Fruit fly (Drosophila melanogaster) whole organism, prepupa: ENCODE data around the gene cher.

ENCODE experiments used
- CG10631 ChIP-seq: fragments of 200-800 bp; sonication (Bioruptor generic); optimal IDR thresholded peaks from 2 replicates; lab custom pipeline; 2016; ENCODE audit warnings: missing biosample characterization, missing genetic modification characterization
- CG10669 ChIP-seq: fragments of 200-800 bp; sonication (Bioruptor generic); optimal IDR thresholded peaks from 3 replicates; lab custom pipeline; 2018; ENCODE audit warnings: missing biosample characterization, mild to moderate bottlenecking, missing genetic modification characterization, moderate library complexity
- CG11294 ChIP-seq: fragments of 200-800 bp; sonication (Bioruptor generic); IDR thresholded peaks from 2 replicates; pipeline ENCODE4 v1.3.6; 2022; ENCODE audit warnings: missing biosample characterization, missing genetic modification characterization
- CG11902 ChIP-seq: fragments of 200-800 bp; sonication (Bioruptor generic); optimal IDR thresholded peaks from 3 replicates; lab custom pipeline; 2016; ENCODE audit warnings: missing biosample characterization, missing genetic modification characterization
- CG16779 ChIP-seq: fragments of 200-800 bp; sonication (Bioruptor generic); optimal IDR thresholded peaks from 3 replicates; lab custom pipeline; 2017; ENCODE audit warnings: missing biosample characterization, mild to moderate bottlenecking, missing genetic modification characterization
- CG3032 ChIP-seq: fragments of 200-800 bp; optimal IDR thresholded peaks from 2 replicates; lab custom pipeline; 2019; ENCODE audit warnings: missing biosample characterization, mild to moderate bottlenecking, missing genetic modification characterization, moderate library complexity
- CG31627 ChIP-seq: fragments of 200-800 bp; sonication (Bioruptor generic); optimal IDR thresholded peaks from 3 replicates; lab custom pipeline; 2016; ENCODE audit warnings: missing biosample characterization, missing genetic modification characterization
- CG32006 ChIP-seq: fragments of 200-800 bp; sonication (Bioruptor generic); optimal IDR thresholded peaks from 3 replicates; lab custom pipeline; 2017; ENCODE audit warnings: missing biosample characterization, mild to moderate bottlenecking, missing genetic modification characterization
- CG34406 ChIP-seq: fragments of 200-800 bp; sonication (Bioruptor generic); optimal IDR thresholded peaks from 3 replicates; lab custom pipeline; 2016; ENCODE audit warnings: missing biosample characterization, missing genetic modification characterization
- CG4318 ChIP-seq: fragments of 200-800 bp; sonication (Bioruptor generic); optimal IDR thresholded peaks from 3 replicates; lab custom pipeline; 2017; ENCODE audit warnings: missing biosample characterization, mild to moderate bottlenecking, missing genetic modification characterization
- CG6808 ChIP-seq: fragments of 200-800 bp; sonication (Bioruptor generic); optimal IDR thresholded peaks from 3 replicates; lab custom pipeline; 2017; ENCODE audit warnings: missing biosample characterization, missing genetic modification characterization, mild to moderate bottlenecking, moderate library complexity, missing genetic modification reagents
- CG8119 ChIP-seq: fragments of 200-800 bp; sonication (Bioruptor generic); IDR thresholded peaks from 3 replicates; pipeline ENCODE4 v1.3.6; 2022; ENCODE audit warnings: missing biosample characterization, missing genetic modification characterization
- CG8319 ChIP-seq: fragments of 200-800 bp; sonication (Bioruptor generic); optimal IDR thresholded peaks from 3 replicates; lab custom pipeline; 2016; ENCODE audit warnings: missing biosample characterization, missing genetic modification characterization
- Eip78C ChIP-seq: fragments of 200-800 bp; sonication (Bioruptor generic); peaks from one replicate; lab custom pipeline; 2016; ENCODE audit warnings: missing biosample characterization, missing genetic modification characterization
- Eip93F ChIP-seq: fragments of 200-800 bp; sonication (Bioruptor generic); optimal IDR thresholded peaks from 2 replicates; lab custom pipeline; 2016; ENCODE audit warnings: missing biosample characterization, mild to moderate bottlenecking, missing genetic modification characterization
- Gug ChIP-seq: fragments of 200-800 bp; sonication (Bioruptor generic); IDR thresholded peaks from 2 replicates; pipeline ENCODE4 v1.3.6; 2022; ENCODE audit warnings: missing biosample characterization, missing genetic modification characterization
- Hr39 ChIP-seq: fragments of 200-800 bp; sonication (Bioruptor generic); optimal IDR thresholded peaks from 2 replicates; lab custom pipeline; 2016; ENCODE audit warnings: missing biosample characterization, missing genetic modification characterization
- Met ChIP-seq: fragments of 200-800 bp; sonication (Bioruptor generic); optimal IDR thresholded peaks from 3 replicates; lab custom pipeline; 2016; ENCODE audit warnings: missing biosample characterization, missing genetic modification characterization
- OdsH ChIP-seq: fragments of 200-800 bp; sonication (Bioruptor generic); optimal IDR thresholded peaks from 3 replicates; lab custom pipeline; 2016; ENCODE audit warnings: missing biosample characterization, missing genetic modification characterization
- Smox ChIP-seq: fragments of 200-800 bp; sonication (Bioruptor generic); optimal IDR thresholded peaks from 3 replicates; lab custom pipeline; 2016; ENCODE audit warnings: missing biosample characterization, missing genetic modification characterization
- Sox102F ChIP-seq: fragments of 200-800 bp; sonication (Bioruptor generic); optimal IDR thresholded peaks from 2 replicates; lab custom pipeline; 2016; ENCODE audit warnings: missing biosample characterization, mild to moderate bottlenecking, missing genetic modification characterization
- achi ChIP-seq: fragments of 200-800 bp; sonication (Bioruptor generic); optimal IDR thresholded peaks from 3 replicates; lab custom pipeline; 2016; ENCODE audit warnings: missing biosample characterization, missing genetic modification characterization
- acj6 ChIP-seq: fragments of 200-800 bp; sonication (Bioruptor generic); optimal IDR thresholded peaks from 3 replicates; lab custom pipeline; 2016; ENCODE audit warnings: missing biosample characterization, missing genetic modification characterization
- dac ChIP-seq: fragments of 200-800 bp; sonication (Bioruptor generic); optimal IDR thresholded peaks from 2 replicates; lab custom pipeline; 2017; ENCODE audit warnings: missing biosample characterization, mild to moderate bottlenecking, missing genetic modification characterization
- dsx ChIP-seq: fragments of 200-800 bp; optimal IDR thresholded peaks from 3 replicates; lab custom pipeline; 2019; ENCODE audit warnings: missing biosample characterization, mild to moderate bottlenecking, missing genetic modification characterization, moderate library complexity; ENCODE audit not compliant: poor library complexity, severe bottlenecking
- eg ChIP-seq: fragments of 200-800 bp; sonication (Bioruptor generic); IDR thresholded peaks from 3 replicates; pipeline ENCODE4 v1.3.6; 2022; ENCODE audit warnings: missing biosample characterization, missing genetic modification characterization
- esn ChIP-seq: fragments of 200-800 bp; sonication (Bioruptor generic); optimal IDR thresholded peaks from 2 replicates; lab custom pipeline; 2016; ENCODE audit warnings: missing biosample characterization, mild to moderate bottlenecking, missing genetic modification characterization, moderate library complexity
- fd59A ChIP-seq: fragments of 200-800 bp; sonication (Bioruptor generic); optimal IDR thresholded peaks from 2 replicates; lab custom pipeline; 2017; ENCODE audit warnings: missing biosample characterization, mild to moderate bottlenecking, missing genetic modification characterization, missing genetic modification reagents
- fkh ChIP-seq: fragments of 200-800 bp; sonication (Bioruptor generic); optimal IDR thresholded peaks from 3 replicates; lab custom pipeline; 2017; ENCODE audit warnings: missing biosample characterization, mild to moderate bottlenecking, missing genetic modification characterization, moderate library complexity
- lz ChIP-seq: fragments of 200-800 bp; sonication (Bioruptor generic); optimal IDR thresholded peaks from 3 replicates; lab custom pipeline; 2016; ENCODE audit warnings: missing biosample characterization, missing genetic modification characterization
- pdm3 ChIP-seq: fragments of 200-800 bp; sonication (Bioruptor generic); optimal IDR thresholded peaks from 3 replicates; lab custom pipeline; 2016; ENCODE audit warnings: missing biosample characterization, missing genetic modification characterization
- ss ChIP-seq, 2 experiments: fragments of 200-800 bp; sonication (Bioruptor generic); optimal IDR thresholded peaks; 2 replicates in 1 of 2; 3 replicates in 1 of 2; lab custom pipeline; 2017 to 2018; ENCODE audit warnings: mild to moderate bottlenecking in 2 of 2, missing biosample characterization in 2 of 2, missing genetic modification characterization in 2 of 2, moderate library complexity in 1 of 2
- svp ChIP-seq: fragments of 200-800 bp; sonication (Bioruptor generic); peaks from one replicate; lab custom pipeline; 2016; ENCODE audit warnings: missing biosample characterization, missing genetic modification characterization
- vri ChIP-seq: fragments of 200-800 bp; sonication (Bioruptor generic); optimal IDR thresholded peaks from 3 replicates; lab custom pipeline; 2016; ENCODE audit warnings: missing biosample characterization, mild to moderate bottlenecking, missing genetic modification characterization

The cher gene

DNA sequence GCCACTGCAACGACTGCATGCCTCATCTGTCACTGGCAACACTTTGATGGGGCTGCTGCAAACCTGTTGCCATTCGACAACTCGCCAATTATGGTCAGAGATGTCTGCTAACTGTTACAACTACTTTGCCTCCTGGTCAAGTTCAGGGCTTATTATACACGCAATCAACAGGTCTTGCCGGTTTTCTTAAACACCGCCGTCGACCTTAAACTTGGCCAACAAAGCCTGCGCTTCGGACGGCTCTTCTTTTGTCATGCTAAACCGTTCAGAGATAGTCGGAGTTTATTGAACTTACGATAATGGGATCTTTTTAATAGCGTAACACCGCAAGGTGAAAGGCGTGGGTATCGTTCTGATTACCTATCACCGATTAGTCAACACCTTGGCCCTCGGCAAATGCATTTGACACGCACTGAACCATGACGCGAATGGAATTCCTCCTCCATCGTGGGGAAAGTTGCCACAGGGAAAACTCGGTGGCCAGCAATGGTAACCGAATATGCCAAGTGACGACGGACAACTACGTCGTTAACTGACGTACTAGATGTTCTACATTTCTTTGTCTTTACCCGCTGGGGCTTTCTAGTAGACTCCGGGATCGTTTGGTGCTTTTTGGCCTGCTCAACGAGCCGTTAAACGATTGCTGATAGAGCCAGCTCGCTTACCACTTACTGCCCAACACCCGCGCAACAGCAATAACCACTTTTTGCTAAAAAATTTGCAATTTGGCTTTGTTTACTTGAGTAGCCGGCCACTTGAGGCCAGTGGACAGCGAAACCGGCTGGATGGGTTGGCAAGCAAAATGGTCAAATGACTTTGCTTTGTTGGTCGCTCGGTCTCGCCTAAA lies 14.1 kb downstream of the cher start:
- TF ChIP-seq eg (GFP tag; lab: Robert Waterston, UW) (peak; percentile 12; the same call in 1 of the 3 replicates), dac (GFP tag; lab: Kevin White, UChicago) (no peak), CG31627 (GFP tag; lab: Kevin White, UChicago) (no peak), dsx (GFP tag; lab: Kevin White, UChicago) (peak; percentile 27), CG8119 (GFP tag; lab: Robert Waterston, UW) (no peak), vri (peak; percentile 85), ss (GFP tag; optimal IDR thresholded peaks at IDR 0.05; lab: Kevin White, UChicago) (peak in 1 of 2 experiments; percentile 41)

DNA sequence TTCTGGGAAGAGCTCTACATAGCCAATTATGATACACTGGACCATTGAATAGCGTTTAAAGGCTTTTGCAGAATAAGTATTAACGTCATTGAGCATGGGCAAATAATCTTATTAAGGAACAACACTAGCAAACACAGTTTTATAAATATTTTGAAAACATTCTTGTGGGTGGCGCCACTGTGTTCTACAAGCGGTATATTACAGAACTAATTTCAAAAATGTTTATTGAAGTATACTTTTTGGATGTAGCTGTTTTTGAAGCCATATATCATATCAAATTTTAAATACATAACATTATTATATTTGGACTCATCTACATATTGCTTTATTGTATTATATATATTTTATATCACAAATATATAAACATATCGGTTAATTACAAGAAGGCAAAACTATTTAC lies 16.3 kb downstream of the cher start:
- TF ChIP-seq lz (GFP tag; lab: Kevin White, UChicago): no peak
- no peak for TF ChIP-seq Eip78C (GFP tag; lab: Kevin White, UChicago)
- no peak for TF ChIP-seq CG34406 (GFP tag; lab: Kevin White, UChicago)
- TF ChIP-seq OdsH (GFP tag; lab: Kevin White, UChicago): no peak
- TF ChIP-seq Eip93F (GFP tag; lab: Kevin White, UChicago): no peak
- no peak for TF ChIP-seq acj6 (GFP tag; lab: Kevin White, UChicago)
- TF ChIP-seq, all 60 proteins: peak for 0

DNA sequence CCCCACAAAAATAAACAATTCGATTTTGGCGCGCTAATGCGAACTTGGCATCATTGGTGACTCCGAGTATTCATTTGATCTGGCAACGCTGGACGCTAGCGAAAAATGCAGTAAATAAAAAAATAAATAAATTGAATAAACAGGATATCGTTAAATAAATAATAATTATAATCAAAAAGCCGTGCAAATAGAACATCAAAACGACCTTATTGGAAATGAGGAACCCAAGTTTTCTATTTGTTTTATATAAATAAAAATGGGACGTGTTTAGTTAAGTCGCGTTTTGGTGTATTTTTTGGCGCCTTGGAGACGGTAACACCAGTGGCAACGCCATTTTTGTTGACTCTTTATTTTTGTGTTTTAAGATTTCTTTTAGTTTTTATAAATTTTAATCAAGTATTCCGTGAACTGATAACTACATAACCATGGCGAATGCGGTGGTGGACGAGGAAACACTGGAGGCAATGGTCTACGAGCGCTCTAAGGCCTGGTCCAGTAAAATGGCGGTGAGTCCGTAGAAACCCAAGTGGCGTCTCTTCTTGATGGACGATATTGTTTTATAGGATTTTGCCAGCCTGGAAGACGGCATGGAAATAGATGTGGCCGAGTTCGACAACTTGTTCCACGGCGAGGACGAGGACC lies 37.1 kb downstream of the cher start, which contains the start of gene cal1:
cal1 (plus strand) TSS at position 304 of the 642 bp plus-strand sequence.
- TF ChIP-seq Gug: no peak
- TF ChIP-seq CG10631: no peak
- no peak for TF ChIP-seq CG11294
- peak; percentile 94 for TF ChIP-seq fkh (GFP tag; lab: Kevin White, UChicago)
- peak; percentile 100 for TF ChIP-seq CG6808 (GFP tag; lab: Kevin White, UChicago)
- TF ChIP-seq OdsH (GFP tag; lab: Kevin White, UChicago): no peak
- no peak for TF ChIP-seq eg (GFP tag; lab: Robert Waterston, UW)
- TF ChIP-seq achi (GFP tag; lab: Kevin White, UChicago): no peak
- TF ChIP-seq CG10669 (GFP tag; lab: Kevin White, UChicago): no peak

DNA sequence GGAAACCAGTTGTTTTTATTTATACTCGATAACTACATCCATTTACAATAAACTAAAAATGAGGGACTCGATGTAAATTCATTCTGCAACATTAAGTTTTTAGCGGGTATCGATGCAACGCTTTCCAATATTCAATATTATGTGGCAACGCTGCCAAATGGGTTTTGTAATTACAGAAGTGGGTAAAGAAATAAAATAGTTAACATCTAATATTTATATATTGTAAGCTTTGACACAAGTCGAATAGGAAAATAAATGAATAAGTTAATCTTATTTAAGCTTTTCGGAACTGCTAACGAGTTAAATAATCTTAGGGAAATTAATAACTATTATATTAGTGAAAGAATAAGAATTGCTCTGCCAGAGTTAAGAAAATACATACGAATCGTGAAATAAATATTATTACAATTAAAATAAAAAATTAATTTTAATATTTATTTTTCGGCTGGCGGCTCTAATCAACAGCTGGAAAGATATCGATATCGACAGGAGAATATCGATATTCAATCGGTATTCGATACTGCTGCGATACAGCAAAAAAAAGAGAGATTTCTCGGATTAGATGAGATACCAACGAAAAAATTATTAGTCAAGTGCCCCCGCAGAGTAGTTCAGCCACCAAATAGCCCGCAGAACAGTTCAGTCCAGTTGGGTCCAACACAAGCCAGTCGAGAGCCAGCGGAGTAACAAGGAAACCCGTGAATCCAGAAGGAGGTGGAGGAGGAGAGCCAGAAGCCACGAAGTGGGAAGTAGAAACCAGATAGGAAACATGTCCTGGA lies 40.0 kb downstream of the cher start, which contains the start of gene GckIII:
GckIII (plus strand) TSS at position 485 of the 779 bp plus-strand sequence.
- TF ChIP-seq CG6808 (GFP tag; lab: Kevin White, UChicago): peak; percentile 44
- peak; percentile 16 for TF ChIP-seq Eip93F (GFP tag; lab: Kevin White, UChicago)
- no peak for TF ChIP-seq CG16779 (tag; lab: Kevin White, UChicago)
- TF ChIP-seq, all 60 proteins: peak for 2

DNA sequence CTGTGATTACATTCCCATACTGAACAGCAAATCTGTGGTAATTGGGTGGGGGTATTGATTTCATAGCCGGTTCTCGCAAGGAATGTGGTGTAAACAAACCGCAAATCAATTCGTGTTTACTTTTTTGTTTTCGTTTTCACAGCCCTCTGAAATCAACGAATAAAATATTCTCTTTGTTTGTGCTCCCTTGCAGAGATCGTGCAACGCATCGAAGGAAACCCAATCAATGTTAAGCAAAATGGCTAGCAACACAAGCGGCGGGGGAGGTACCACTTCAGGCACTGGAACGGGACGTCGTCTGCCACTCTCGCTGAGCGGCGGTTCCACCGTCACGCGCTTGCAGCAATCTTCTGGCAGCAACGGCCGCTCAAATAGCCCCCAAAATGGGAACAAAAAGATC lies 42.7 kb downstream of the cher start:
- TF ChIP-seq eg (GFP tag; lab: Robert Waterston, UW) (no peak), fkh (GFP tag; lab: Kevin White, UChicago) (peak; percentile 26)

DNA sequence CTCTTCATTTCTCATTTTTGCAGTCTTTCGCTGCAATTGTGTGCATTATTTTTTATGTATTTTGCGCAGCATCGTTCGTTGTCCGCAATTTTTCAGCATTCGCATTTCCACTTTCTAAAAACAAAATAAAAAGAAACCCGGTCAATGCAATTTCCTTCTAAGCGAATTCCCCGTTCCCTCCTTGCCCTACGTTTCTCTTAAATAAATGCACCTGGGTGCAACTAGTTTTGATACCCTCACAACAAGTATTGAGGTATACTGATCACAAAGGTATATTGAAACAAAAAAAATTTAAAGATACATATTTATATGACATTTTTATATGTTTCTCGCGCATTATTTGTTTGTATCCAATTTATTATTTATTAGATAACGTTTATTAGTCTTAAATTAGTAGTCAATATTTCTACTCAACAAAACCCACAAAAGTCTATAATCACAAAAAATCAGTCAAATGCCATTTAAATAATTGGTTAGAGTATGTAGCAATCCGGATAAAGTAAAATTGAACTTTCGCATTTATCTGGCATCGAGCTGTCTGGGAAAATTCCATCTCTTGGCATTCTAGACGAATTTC lies 43.7 kb downstream of the cher start:
- TF ChIP-seq Eip93F (GFP tag; lab: Kevin White, UChicago): no peak
- TF ChIP-seq esn (GFP tag; lab: Kevin White, UChicago): peak; percentile 53
- no peak for TF ChIP-seq CG10669 (GFP tag; lab: Kevin White, UChicago)
- no peak for TF ChIP-seq Hr39 (GFP tag; lab: Kevin White, UChicago)
- peak; percentile 92 for TF ChIP-seq CG8119 (GFP tag; lab: Robert Waterston, UW)
- TF ChIP-seq pdm3 (GFP tag; lab: Kevin White, UChicago): no peak
- TF ChIP-seq Gug: peak; percentile 85
- TF ChIP-seq Smox: no peak
- peak; percentile 49 for TF ChIP-seq dac (GFP tag; lab: Kevin White, UChicago)
- peak; percentile 65 for TF ChIP-seq fd59A (GFP tag; lab: Kevin White, UChicago)
- TF ChIP-seq CG8319 (GFP tag; lab: Kevin White, UChicago): no peak
- peak; percentile 75 for TF ChIP-seq dsx (GFP tag; lab: Kevin White, UChicago)
- TF ChIP-seq Sox102F (GFP tag; lab: Kevin White, UChicago): no peak
- TF ChIP-seq CG32006 (GFP tag; lab: Kevin White, UChicago): peak; percentile 94
- TF ChIP-seq svp (GFP tag; lab: Kevin White, UChicago): no peak
- no peak for TF ChIP-seq Met (GFP tag; lab: Kevin White, UChicago)
- TF ChIP-seq CG3032: peak; percentile 84
- TF ChIP-seq CG4318 (GFP tag; lab: Kevin White, UChicago): no peak
- TF ChIP-seq CG11294: peak; percentile 78
- TF ChIP-seq CG31627 (GFP tag; lab: Kevin White, UChicago): no peak
- TF ChIP-seq CG11902 (GFP tag; lab: Kevin White, UChicago): no peak
